Worm (Caenorhabditis elegans) whole organism, midembryonic: ENCODE results near the gene srh-133.

Source experiments
- T22C8.4 ChIP-seq: fragments of 200-800 bp; sonication (Bioruptor generic); IDR thresholded peaks from 2 replicates; pipeline ENCODE4 v1.3.6; 2022; ENCODE audit warnings: missing genetic modification characterization, missing compliant biosample characterization
- flt-1 ChIP-seq: fragments of 200-800 bp; sonication (Bioruptor generic); IDR thresholded peaks from 2 replicates; pipeline ENCODE4 v1.3.6; 2022; ENCODE audit warnings: missing genetic modification characterization, missing compliant biosample characterization
- klf-2 ChIP-seq: fragments of 200-800 bp; sonication (Bioruptor generic); conservative IDR thresholded peaks from 2 replicates; pipeline ENCODE4 v1.3.6; 2022; ENCODE audit warnings: missing genetic modification reagents, missing genetic modification characterization, missing compliant biosample characterization
- ref-1 ChIP-seq: fragments of 200-800 bp; sonication (Bioruptor generic); conservative IDR thresholded peaks from 2 replicates; pipeline ENCODE4 v1.3.6; 2022; ENCODE audit warnings: missing genetic modification reagents, missing genetic modification characterization, missing compliant biosample characterization
- tab-1 ChIP-seq: fragments of 200-800 bp; sonication (Bioruptor generic); IDR thresholded peaks from 2 replicates; pipeline ENCODE4 v1.3.6; 2022; ENCODE audit warnings: missing genetic modification characterization, missing compliant biosample characterization
- ztf-23 ChIP-seq: fragments of 200-800 bp; sonication (Bioruptor generic); IDR thresholded peaks from 2 replicates; pipeline ENCODE4 v1.3.6; 2022; ENCODE audit warnings: missing genetic modification reagents, missing genetic modification characterization, missing compliant biosample characterization

ce11 chrV:17979789-17980188 lies 34.2 kb downstream of the srh-133 start, which contains the start of gene snx-6:
- no peak for TF ChIP-seq T22C8.4 (GFP tag; lab: Robert Waterston, UW)
- TF ChIP-seq klf-2 (GFP tag; lab: Robert Waterston, UW), result no peak
- TF ChIP-seq flt-1, result no peak
- no peak for TF ChIP-seq tab-1 (GFP tag; lab: Robert Waterston, UW)
- no peak for TF ChIP-seq ztf-23 (GFP tag; lab: Robert Waterston, UW)
- no peak for TF ChIP-seq ref-1 (GFP tag; lab: Robert Waterston, UW)
